Worm (Caenorhabditis elegans): ENCODE measurements around the gene C23H5.12.

DNA sequence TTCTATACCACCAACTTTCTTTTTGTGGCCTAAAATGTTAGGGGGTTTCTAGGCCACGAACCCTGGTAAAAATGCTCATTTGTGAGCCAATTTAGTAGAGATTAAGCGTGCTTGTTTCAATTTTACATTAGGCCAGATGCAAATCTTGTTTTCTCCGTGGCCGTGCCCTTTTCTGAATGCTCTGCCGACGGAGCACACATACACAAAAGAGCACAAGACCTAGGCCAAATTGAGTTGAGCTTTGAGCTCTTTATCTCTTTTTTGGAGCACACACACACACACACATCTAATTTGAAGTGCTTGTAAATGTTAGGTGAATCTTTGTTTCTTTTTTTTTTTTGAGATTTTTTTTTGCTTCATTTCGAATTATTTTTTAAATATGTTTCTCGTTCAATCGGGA lies 39.6 kb downstream of the C23H5.12 start:
- TF ChIP-seq ama-1 (optimal IDR thresholded peaks at IDR 0.05) (no peak), R02D3.7 (tag; optimal IDR thresholded peaks at IDR 0.05) (no peak), ztf-4 (tag; optimal IDR thresholded peaks at IDR 0.05) (no peak), ceh-16 (tag; optimal IDR thresholded peaks at IDR 0.05) (no peak), unc-39 (tag; optimal IDR thresholded peaks at IDR 0.05) (no peak)
